Worm (Caenorhabditis elegans): ENCODE results near the gene lys-1.

The lys-1 gene

ce11 chrV:10260460-10260859, 17.2 kb upstream of the lys-1 start, which contains the start of gene sri-18:
TSS of gene sri-18 (minus strand) at chrV:10260560.
- no peak for TF ChIP-seq snu-23 (GFP tag; optimal IDR thresholded peaks at IDR 0.05)
- no peak for TF ChIP-seq vab-15 (tag; optimal IDR thresholded peaks at IDR 0.05)
- no peak for TF ChIP-seq unc-98 (GFP tag; IDR thresholded peaks at IDR 0.05)

DNA sequence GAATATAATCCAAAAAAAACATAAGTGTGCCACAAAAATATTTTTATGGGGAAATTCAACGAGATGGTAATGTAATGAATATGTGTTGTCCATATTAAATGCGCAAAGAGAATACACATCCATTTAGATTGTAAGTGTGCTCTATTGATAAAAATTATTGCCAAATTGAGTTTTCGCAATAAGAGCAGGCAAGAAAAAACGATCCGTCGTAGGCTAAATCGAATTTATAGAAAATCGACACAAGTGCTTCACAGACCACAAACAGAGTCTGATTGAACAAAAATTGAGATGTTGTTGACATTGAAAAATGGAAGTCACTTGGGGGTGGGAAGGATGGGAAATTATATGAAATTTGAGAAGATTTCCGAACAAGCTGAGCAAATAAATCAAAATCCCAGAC, 12.7 kb upstream of the lys-1 start:
- TF ChIP-seq ces-1 (GFP tag; optimal IDR thresholded peaks at IDR 0.05) (peak; percentile 10), nhr-237 (tag; optimal IDR thresholded peaks at IDR 0.05) (no peak), nhr-71 (tag; optimal IDR thresholded peaks at IDR 0.05) (peak; percentile 18), lin-14 (GFP tag; optimal IDR thresholded peaks at IDR 0.05) (peak; percentile 56), C16A3.4 (tag; optimal IDR thresholded peaks at IDR 0.05) (no peak), nhr-47 (tag; optimal IDR thresholded peaks at IDR 0.05) (peak; percentile 6)

DNA sequence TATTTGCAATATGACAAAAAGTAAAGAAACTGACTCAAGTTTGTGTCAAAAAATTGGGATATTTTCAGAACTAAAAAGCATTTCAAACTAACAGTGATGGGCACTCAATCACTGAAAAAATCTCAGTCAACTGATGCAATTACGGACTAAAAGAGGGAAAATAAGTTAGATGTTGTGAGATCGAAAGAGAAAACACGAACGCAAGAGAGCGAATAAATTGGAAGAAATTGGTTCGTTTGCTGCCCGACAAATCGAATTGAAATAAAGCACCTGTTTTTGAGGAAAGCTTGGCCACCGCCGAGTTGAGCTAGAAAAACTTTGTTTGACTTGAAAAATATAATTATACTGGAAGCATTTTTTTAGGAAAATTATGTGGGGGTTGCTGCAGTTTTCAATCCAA, 11.7 kb upstream of the lys-1 start:
- TF ChIP-seq fos-1 (tag; optimal IDR thresholded peaks at IDR 0.05) (no peak), nhr-237 (tag; optimal IDR thresholded peaks at IDR 0.05) (no peak), egl-27 (tag; optimal IDR thresholded peaks at IDR 0.05) (no peak), zag-1 (tag; optimal IDR thresholded peaks at IDR 0.05) (no peak), nhr-19 (GFP tag; conservative IDR thresholded peaks at IDR 0.05) (no peak), aly-2 (tag; optimal IDR thresholded peaks at IDR 0.05) (no peak), lsy-2 (tag; optimal IDR thresholded peaks at IDR 0.05) (no peak), mab-9 (GFP tag; IDR thresholded peaks at IDR 0.05) (no peak)

DNA sequence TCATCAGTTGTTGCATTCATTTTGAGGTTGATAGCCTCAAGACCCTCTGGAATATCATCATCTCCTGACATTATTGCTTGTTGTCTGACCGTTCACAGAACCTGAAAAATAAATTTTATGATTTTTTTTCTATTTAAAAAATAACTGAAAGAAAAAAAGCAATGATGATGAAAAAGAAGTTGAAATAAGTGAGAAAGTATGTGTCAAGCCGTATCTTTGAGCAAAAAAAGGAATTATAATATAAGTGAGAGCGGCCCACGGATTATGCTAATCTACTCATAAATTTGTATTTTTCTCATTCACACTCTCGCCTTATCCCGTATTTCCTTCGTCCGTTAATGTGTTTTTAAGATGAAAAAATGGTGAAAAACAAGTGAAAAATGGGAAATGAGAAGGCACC, 7.5 kb upstream of the lys-1 start, which contains the start of gene ric-4:
TSS of gene ric-4 (minus strand) at position 101 of the 400 bp plus-strand sequence.
- TF ChIP-seq irx-1 (tag; optimal IDR thresholded peaks at IDR 0.05) (no peak), dsc-1 (tag; optimal IDR thresholded peaks at IDR 0.05) (peak; percentile 14)

DNA sequence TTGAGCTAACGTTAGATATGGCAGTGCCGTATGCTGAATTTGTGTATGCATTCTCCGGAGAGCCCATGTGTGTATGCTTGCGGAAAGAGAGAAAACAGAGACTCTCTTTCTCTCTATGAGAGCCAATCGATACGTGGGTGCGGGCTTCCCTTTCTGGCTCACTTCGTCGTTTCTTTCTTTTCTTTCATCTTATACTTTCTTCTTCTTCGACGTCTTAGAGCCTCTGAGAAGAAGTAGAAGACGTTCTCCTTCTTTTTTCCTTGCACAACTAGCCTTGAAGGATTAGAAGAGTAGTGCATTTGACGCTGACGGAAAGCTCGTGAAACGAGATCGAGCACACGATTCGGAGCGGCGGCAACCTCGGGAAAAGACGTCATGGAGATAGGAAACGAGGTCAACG, 3.9 kb upstream of the lys-1 start:
- TF ChIP-seq swsn-7 (tag; optimal IDR thresholded peaks at IDR 0.05): peak; percentile 60
- TF ChIP-seq dpl-1 (GFP tag; optimal IDR thresholded peaks at IDR 0.05): peak in 1 of 3 experiments; percentile 0
- TF ChIP-seq fos-1 (tag; optimal IDR thresholded peaks at IDR 0.05): no peak
- peak; percentile 44 for TF ChIP-seq skn-1 (tag; optimal IDR thresholded peaks at IDR 0.05)
- TF ChIP-seq aly-2 (tag; optimal IDR thresholded peaks at IDR 0.05): no peak
- no peak for TF ChIP-seq ama-1 (optimal IDR thresholded peaks at IDR 0.05)
- TF ChIP-seq unc-86 (tag; optimal IDR thresholded peaks at IDR 0.05): peak; percentile 46
- no peak for TF ChIP-seq ces-1 (GFP tag; optimal IDR thresholded peaks at IDR 0.05)
- peak; percentile 35 to 41 for TF ChIP-seq efl-1 (optimal IDR thresholded peaks at IDR 0.05)
- no peak for TF ChIP-seq efl-1 (GFP tag; optimal IDR thresholded peaks at IDR 0.05 in 1 of 2)
- TF ChIP-seq lin-15B (tag; optimal IDR thresholded peaks at IDR 0.05): no peak
- TF ChIP-seq fkh-8 (tag; optimal IDR thresholded peaks at IDR 0.05): peak; percentile 79
- no peak for TF ChIP-seq ceh-63 (GFP tag; optimal IDR thresholded peaks at IDR 0.05)
- TF ChIP-seq egl-13 (tag; optimal IDR thresholded peaks at IDR 0.05): peak; percentile 45
- no peak for TF ChIP-seq alr-1 (tag; optimal IDR thresholded peaks at IDR 0.05; ENCODE audit: borderline replicate concordance)
- TF ChIP-seq zip-4 (GFP tag; optimal IDR thresholded peaks at IDR 0.05): no peak
- peak in 1 of 2 experiments; percentile 42 for TF ChIP-seq lin-35 (GFP tag; optimal IDR thresholded peaks at IDR 0.05)
- TF ChIP-seq lin-13 (GFP tag; optimal IDR thresholded peaks at IDR 0.05): no peak
- TF ChIP-seq snu-23 (GFP tag; optimal IDR thresholded peaks at IDR 0.05): peak; percentile 29
- no peak for TF ChIP-seq elt-2 (tag; optimal IDR thresholded peaks at IDR 0.05)
- no peak for TF ChIP-seq ceh-90 (tag; optimal IDR thresholded peaks at IDR 0.05)
- TF ChIP-seq hpl-2 (GFP tag; optimal IDR thresholded peaks at IDR 0.05): no peak
- no peak for TF ChIP-seq unc-98 (GFP tag; IDR thresholded peaks at IDR 0.05)
- no peak for TF ChIP-seq sox-4 (tag; optimal IDR thresholded peaks at IDR 0.05)
- TF ChIP-seq tlp-1 (tag; optimal IDR thresholded peaks at IDR 0.05): no peak
- peak; percentile 33 for TF ChIP-seq jun-1 (tag; optimal IDR thresholded peaks at IDR 0.05)
- TF ChIP-seq nhr-77 (tag; optimal IDR thresholded peaks at IDR 0.05): no peak
- no peak for TF ChIP-seq nhr-237 (tag; optimal IDR thresholded peaks at IDR 0.05)
- no peak for TF ChIP-seq fkh-4 (tag; optimal IDR thresholded peaks at IDR 0.05; ENCODE audit: borderline replicate concordance)
- TF ChIP-seq ceh-82 (tag; optimal IDR thresholded peaks at IDR 0.05): peak; percentile 29 to 73 (median 46)
- no peak for TF ChIP-seq nhr-28 (tag; optimal IDR thresholded peaks at IDR 0.05)
- no peak for TF ChIP-seq nhr-85 (tag)
- no peak for TF ChIP-seq sup-37 (GFP tag; optimal IDR thresholded peaks at IDR 0.05)
- no peak for TF ChIP-seq Y116A8C.19 (tag; optimal IDR thresholded peaks at IDR 0.05; ENCODE audit: borderline replicate concordance)
